In genomic region chr3L:2829916-2830315, dm6 we compare ENCODE assay signal across 1 fruit fly cellular context.
TF ChIP-seq lines count a peak whose summit lies in the region.

No protein-coding gene starts in this region.

TF ChIP-seq in whole organism, prepupa, 60 proteins besides CTCF, POLR2A, EP300 and RAD21 (continued from another document):
- no peak for TF ChIP-seq CG11902 (GFP tag; optimal IDR thresholded peaks at IDR 0.05; lab: Kevin White, UChicago)
- peak; percentile 8 for TF ChIP-seq net (GFP tag; optimal IDR thresholded peaks at IDR 0.05; lab: Kevin White, UChicago)
- peak; percentile 56 for TF ChIP-seq achi (GFP tag; optimal IDR thresholded peaks at IDR 0.05; lab: Kevin White, UChicago)
- peak; percentile 16; the same call in 1 of the 2 replicates for TF ChIP-seq Gug (GFP tag; IDR thresholded peaks at IDR 0.05; lab: Robert Waterston, UW)
- TF ChIP-seq Sox15 (GFP tag; optimal IDR thresholded peaks at IDR 0.05; lab: Kevin White, UChicago), result no peak
- peak; percentile 53 to 70 for TF ChIP-seq ss (GFP tag; optimal IDR thresholded peaks at IDR 0.05; lab: Kevin White, UChicago)
- TF ChIP-seq dsx (GFP tag; optimal IDR thresholded peaks at IDR 0.05; lab: Kevin White, UChicago; ENCODE audit: poor library complexity, severe bottlenecking), result peak; percentile 64
- peak; percentile 21 for TF ChIP-seq CG31627 (GFP tag; optimal IDR thresholded peaks at IDR 0.05; lab: Kevin White, UChicago)
- TF ChIP-seq Met (GFP tag; optimal IDR thresholded peaks at IDR 0.05; lab: Kevin White, UChicago), result peak; percentile 61
- TF ChIP-seq Ets21C (GFP tag; optimal IDR thresholded peaks at IDR 0.05; lab: Kevin White, UChicago), result no peak
- TF ChIP-seq cyc (GFP tag; optimal IDR thresholded peaks at IDR 0.05; lab: Kevin White, UChicago), result peak; percentile 3
- no peak for TF ChIP-seq CG16779 (tag; optimal IDR thresholded peaks at IDR 0.05; lab: Kevin White, UChicago)
- TF ChIP-seq CG6276 (GFP tag; optimal IDR thresholded peaks at IDR 0.05; lab: Kevin White, UChicago), result no peak
- TF ChIP-seq fkh (GFP tag; optimal IDR thresholded peaks at IDR 0.05; lab: Kevin White, UChicago), result no peak
- TF ChIP-seq CG8319 (GFP tag; optimal IDR thresholded peaks at IDR 0.05; lab: Kevin White, UChicago), result peak; percentile 40
- TF ChIP-seq pdm3 (GFP tag; optimal IDR thresholded peaks at IDR 0.05; lab: Kevin White, UChicago), result peak; percentile 48
- no peak for TF ChIP-seq fd85E (GFP tag; optimal IDR thresholded peaks at IDR 0.05; lab: Kevin White, UChicago)
- TF ChIP-seq spab (GFP tag; optimal IDR thresholded peaks at IDR 0.05; lab: Kevin White, UChicago), result peak; percentile 53
- peak; percentile 33 for TF ChIP-seq Sox14 (GFP tag; optimal IDR thresholded peaks at IDR 0.05; lab: Kevin White, UChicago)
- no peak for TF ChIP-seq Eip93F (GFP tag; optimal IDR thresholded peaks at IDR 0.05; lab: Kevin White, UChicago)
- no peak for TF ChIP-seq CG6854 (GFP tag; optimal IDR thresholded peaks at IDR 0.05; lab: Kevin White, UChicago)
- TF ChIP-seq esn (GFP tag; optimal IDR thresholded peaks at IDR 0.05; lab: Kevin White, UChicago), result peak; percentile 62
- peak; percentile 39 for TF ChIP-seq CG6792 (GFP tag; optimal IDR thresholded peaks at IDR 0.05; lab: Kevin White, UChicago)
- peak; percentile 17 for TF ChIP-seq CG7368 (GFP tag; optimal IDR thresholded peaks at IDR 0.05; lab: Kevin White, UChicago)
- no peak for TF ChIP-seq CG11762 (GFP tag; optimal IDR thresholded peaks at IDR 0.05; lab: Kevin White, UChicago; ENCODE audit: insufficient read depth)
- no peak for TF ChIP-seq Blimp-1 (GFP tag; optimal IDR thresholded peaks at IDR 0.05; lab: Kevin White, UChicago)
- TF ChIP-seq CG15336 (GFP tag; IDR thresholded peaks at IDR 0.05; lab: Robert Waterston, UW), result peak; percentile 46; the same call in 1 of the 2 replicates
- TF ChIP-seq fd59A (GFP tag; optimal IDR thresholded peaks at IDR 0.05; lab: Kevin White, UChicago), result peak; percentile 46
- peak; percentile 37; the same call in 1 of the 3 replicates for TF ChIP-seq eg (GFP tag; IDR thresholded peaks at IDR 0.05; lab: Robert Waterston, UW)
- peak; percentile 38 for TF ChIP-seq CG3919 (GFP tag; optimal IDR thresholded peaks at IDR 0.05; lab: Kevin White, UChicago)
- TF ChIP-seq Lpt (GFP tag; optimal IDR thresholded peaks at IDR 0.05; lab: Kevin White, UChicago), result no peak
